Worm (Caenorhabditis elegans): ENCODE data around the gene exo-1.

ce11 chrIII:13388621-13389020 lies 34.7 kb upstream of the exo-1 start:
- no peak for TF ChIP-seq nhr-77 (tag; optimal IDR thresholded peaks at IDR 0.05)
- TF ChIP-seq snpc-4 (tag; optimal IDR thresholded peaks at IDR 0.05) = no peak
- no peak for TF ChIP-seq ceh-82 (tag; optimal IDR thresholded peaks at IDR 0.05)
- no peak for TF ChIP-seq lin-1 (GFP tag; IDR thresholded peaks at IDR 0.05)
- TF ChIP-seq egl-27 (tag; optimal IDR thresholded peaks at IDR 0.05) = no peak

All from whole organism, L4 larva.